Fruit fly (Drosophila melanogaster) Kc167 (cell line): Measurements from ENCODE around the gene TotC.

Source experiments
- h ChIP-seq: fragments of >200 bp; optimal IDR thresholded peaks from 3 replicates; lab custom pipeline; 2018; ENCODE audit warnings: missing external identifiers
- insv ChIP-seq: fragments of >200 bp; optimal IDR thresholded peaks from 3 replicates; lab custom pipeline; 2018; ENCODE audit warnings: missing external identifiers
- psq ChIP-seq: fragments of >200 bp; optimal IDR thresholded peaks from 2 replicates; lab custom pipeline; 2017; ENCODE audit warnings: missing external identifiers
- ttk ChIP-seq: sonication (Bioruptor generic); optimal IDR thresholded peaks from 2 replicates; lab custom pipeline; 2017; ENCODE audit warnings: missing external identifiers

dm6 chr3R:20835531-20835930, 37.3 kb upstream of the TotC start:
- TF ChIP-seq psq (lab: Kevin White, UChicago) (no peak), h (lab: Kevin White, UChicago) (no peak), ttk (lab: Kevin White, UChicago) (no peak), insv (no peak)
